Worm (Caenorhabditis elegans) whole organism, early embryonic: ENCODE results near the gene R102.2.

ENCODE experiments used
- F13C5.2 ChIP-seq: sonication (generic microtip); optimal IDR thresholded peaks from 2 replicates; lab custom pipeline; 2017; ENCODE audit warnings: mild to moderate bottlenecking, missing genetic modification characterization, inconsistent platforms, missing compliant biosample characterization
- ama-1 ChIP-seq: fragments of 150-350 bp; optimal IDR thresholded peaks from 2 replicates; lab custom pipeline; 2014
- ets-7 ChIP-seq: sonication (generic microtip); optimal IDR thresholded peaks from 2 replicates; lab custom pipeline; 2016; ENCODE audit warnings: missing genotype, missing genetic modification characterization, missing compliant biosample characterization
- flt-1 ChIP-seq: fragments of 200-800 bp; sonication (Bioruptor generic); IDR thresholded peaks from 2 replicates; pipeline ENCODE4 v1.3.6; 2022; ENCODE audit warnings: missing genetic modification characterization, missing compliant biosample characterization
- hmbx-1 ChIP-seq: sonication (generic microtip); optimal IDR thresholded peaks from 2 replicates; lab custom pipeline; 2016; ENCODE audit warnings: mild to moderate bottlenecking, missing genetic modification characterization, missing compliant biosample characterization
- hnd-1 ChIP-seq: sonication (generic microtip); optimal IDR thresholded peaks from 2 replicates; lab custom pipeline; 2016; ENCODE audit warnings: missing genetic modification characterization, missing compliant biosample characterization
- pes-1 ChIP-seq: fragments of 200-800 bp; sonication (Bioruptor generic); IDR thresholded peaks from 2 replicates; pipeline ENCODE4 v1.3.6; 2022; ENCODE audit warnings: missing genetic modification reagents, missing genetic modification characterization, missing compliant biosample characterization
- scrt-1 ChIP-seq: fragments of 200-800 bp; sonication (Bioruptor generic); IDR thresholded peaks from 2 replicates; pipeline ENCODE4 v1.3.6; 2022; ENCODE audit warnings: missing genetic modification characterization, missing compliant biosample characterization
- sea-1 ChIP-seq: fragments of 200-800 bp; sonication (Bioruptor generic); conservative IDR thresholded peaks from 2 replicates; pipeline ENCODE4 v1.3.6; 2022; ENCODE audit warnings: missing genetic modification characterization, missing compliant biosample characterization
- tbx-37 ChIP-seq: fragments of 200-800 bp; sonication (Bioruptor generic); conservative IDR thresholded peaks from 2 replicates; pipeline ENCODE4 v1.3.6; 2022; ENCODE audit warnings: missing genetic modification reagents, missing genetic modification characterization, missing compliant biosample characterization

- TF ChIP-seq ama-1 (lab: Kevin White, UChicago) (no peak), F13C5.2 (tag; lab: Kevin White, UChicago) (no peak), pes-1 (no peak), scrt-1 (no peak), hnd-1 (tag; lab: Kevin White, UChicago) (no peak), sea-1 (GFP tag; lab: Robert Waterston, UW) (no peak), tbx-37 (GFP tag; lab: Robert Waterston, UW) (no peak), ets-7 (tag; lab: Kevin White, UChicago) (no peak), flt-1 (GFP tag; lab: Robert Waterston, UW) (no peak), hmbx-1 (tag; lab: Kevin White, UChicago) (no peak)
Observed at ce11 chrIV:10706090-10706489, 18.7 kb downstream of the R102.2 start, which contains the start of gene R102.6.
